Worm (Caenorhabditis elegans): ENCODE data around the gene T05B4.9.
A peak's percentile ranks its signal among the peaks of the same experiment; 100 is the strongest.

T05B4.9 gene

DNA sequence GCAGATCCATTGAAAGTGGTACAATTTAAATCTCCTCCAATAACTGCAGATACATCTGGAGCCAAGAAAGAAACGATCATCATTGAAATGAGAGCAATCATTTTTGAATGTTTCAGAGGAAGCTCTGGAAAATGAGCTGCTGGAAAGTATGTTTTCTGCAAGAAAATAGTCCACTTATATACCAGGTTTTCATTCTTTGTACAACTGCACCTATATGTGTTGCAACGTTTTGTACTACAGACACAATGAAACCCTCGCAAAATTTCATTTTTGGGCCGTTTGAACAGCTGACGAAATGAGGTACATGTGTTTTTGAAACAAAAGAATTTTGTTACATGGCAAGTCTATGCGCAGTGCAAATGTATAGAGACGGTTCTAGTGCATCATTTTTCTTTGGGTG is at the start of gene T05B4.9:
T05B4.9 (minus strand) TSS at position 101 of the 400 bp plus-strand sequence.
- TF ChIP-seq elt-1 (tag; optimal IDR thresholded peaks at IDR 0.05; ENCODE audit: borderline replicate concordance, insufficient read depth) (no peak), flh-1 (GFP tag; optimal IDR thresholded peaks at IDR 0.05) (no peak), drap-1 (GFP tag; optimal IDR thresholded peaks at IDR 0.05) (no peak), mep-1 (tag; optimal IDR thresholded peaks at IDR 0.05) (no peak), snpc-4 (tag; optimal IDR thresholded peaks at IDR 0.05) (no peak), nhr-237 (tag; optimal IDR thresholded peaks at IDR 0.05) (no peak), nhr-76 (tag; optimal IDR thresholded peaks at IDR 0.05) (no peak), lin-32 (GFP tag; optimal IDR thresholded peaks at IDR 0.05) (no peak), pha-4 (tag; optimal IDR thresholded peaks at IDR 0.05) (no peak), mls-2 (tag; optimal IDR thresholded peaks at IDR 0.05) (no peak)

DNA sequence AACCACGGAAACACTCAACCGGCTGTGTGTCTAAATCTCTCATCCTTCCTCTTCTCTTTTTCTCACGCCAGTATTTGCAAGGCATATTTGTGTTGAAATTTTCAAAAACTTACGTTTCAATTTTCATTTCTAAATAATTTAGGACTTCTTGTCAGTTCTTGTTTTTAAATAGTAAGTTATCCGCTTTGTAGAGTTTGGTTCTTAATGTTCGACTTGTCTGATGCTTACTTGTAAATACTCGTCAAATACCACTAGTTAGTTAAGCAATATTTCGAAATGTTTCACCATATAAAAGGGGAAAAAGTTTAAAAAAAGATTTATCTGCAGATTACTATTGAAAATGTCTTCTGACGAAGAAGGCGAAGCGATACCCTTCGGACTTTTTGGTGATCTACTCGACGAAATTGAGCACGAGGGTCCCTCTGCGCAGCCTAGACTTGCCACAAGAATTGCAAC is 46.3 kb upstream of the T05B4.9 start, which contains the start of gene Y45G5AM.3:
Y45G5AM.3 (plus strand) TSS at position 51 of the 456 bp plus-strand sequence.
- TF ChIP-seq M03D4.4 (tag; optimal IDR thresholded peaks at IDR 0.05) (no peak), lsy-2 (tag; optimal IDR thresholded peaks at IDR 0.05) (no peak), zip-8 (tag; optimal IDR thresholded peaks at IDR 0.05) (no peak), ceh-83 (GFP tag; optimal IDR thresholded peaks at IDR 0.05) (no peak), sem-2 (GFP tag; optimal IDR thresholded peaks at IDR 0.05) (no peak), mep-1 (tag; optimal IDR thresholded peaks at IDR 0.05) (no peak), ceh-43 (GFP tag; optimal IDR thresholded peaks at IDR 0.05) (no peak), pha-4 (tag; optimal IDR thresholded peaks at IDR 0.05) (no peak), lin-13 (tag; optimal IDR thresholded peaks at IDR 0.05) (no peak), drap-1 (GFP tag; optimal IDR thresholded peaks at IDR 0.05) (no peak), unc-120 (tag; optimal IDR thresholded peaks at IDR 0.05; ENCODE audit: poor library complexity, severe bottlenecking) (no peak), elt-1 (tag; optimal IDR thresholded peaks at IDR 0.05; ENCODE audit: borderline replicate concordance, insufficient read depth) (no peak), ces-1 (GFP tag; optimal IDR thresholded peaks at IDR 0.05) (no peak), bed-3 (GFP tag; optimal IDR thresholded peaks at IDR 0.05) (no peak), nhr-76 (tag; optimal IDR thresholded peaks at IDR 0.05) (no peak), sptf-1 (tag; optimal IDR thresholded peaks at IDR 0.05) (no peak), ham-2 (GFP tag; optimal IDR thresholded peaks at IDR 0.05) (no peak), mab-5 (tag; optimal IDR thresholded peaks at IDR 0.05) (no peak), unc-39 (tag; optimal IDR thresholded peaks at IDR 0.05) (no peak)

DNA sequence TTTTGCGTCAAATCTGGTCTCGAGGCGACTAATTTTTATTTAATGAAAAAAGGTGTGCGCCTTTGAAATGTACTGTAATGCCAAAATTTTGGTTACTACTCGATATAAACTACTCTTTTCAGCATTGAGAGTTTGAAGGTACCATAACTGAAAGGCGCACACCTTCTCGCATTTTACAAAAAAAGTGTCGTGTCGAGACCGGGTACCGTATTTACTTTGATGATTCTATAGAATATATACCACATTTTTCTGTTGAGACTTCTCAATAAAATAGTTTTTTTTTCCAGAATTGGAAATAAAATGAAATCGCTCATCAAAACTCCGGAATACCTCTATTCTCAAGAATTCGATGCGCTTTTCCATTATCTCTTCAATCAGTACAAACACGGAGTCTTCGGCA is 44.7 kb upstream of the T05B4.9 start, which contains the start of gene Y45G5AM.4:
Y45G5AM.4 (plus strand) TSS at position 301 of the 400 bp plus-strand sequence.
- no peak for TF ChIP-seq tbx-8 (GFP tag; optimal IDR thresholded peaks at IDR 0.05)
- TF ChIP-seq zip-8 (tag; optimal IDR thresholded peaks at IDR 0.05): no peak
- TF ChIP-seq mls-2 (tag; optimal IDR thresholded peaks at IDR 0.05): no peak
- no peak for TF ChIP-seq lsy-2 (tag; optimal IDR thresholded peaks at IDR 0.05)
- no peak for TF ChIP-seq ceh-43 (GFP tag; optimal IDR thresholded peaks at IDR 0.05)
- no peak for TF ChIP-seq hlh-1 (tag; optimal IDR thresholded peaks at IDR 0.05)
- TF ChIP-seq ces-1 (GFP tag; optimal IDR thresholded peaks at IDR 0.05): no peak
- no peak for TF ChIP-seq unc-39 (tag; optimal IDR thresholded peaks at IDR 0.05)
- no peak for TF ChIP-seq M03D4.4 (tag; optimal IDR thresholded peaks at IDR 0.05)
- TF ChIP-seq ceh-83 (GFP tag; optimal IDR thresholded peaks at IDR 0.05): no peak
- no peak for TF ChIP-seq mep-1 (tag; optimal IDR thresholded peaks at IDR 0.05)
- TF ChIP-seq drap-1 (GFP tag; optimal IDR thresholded peaks at IDR 0.05): no peak
- no peak for TF ChIP-seq nhr-76 (tag; optimal IDR thresholded peaks at IDR 0.05)
- TF ChIP-seq pha-4 (tag; optimal IDR thresholded peaks at IDR 0.05): no peak
- no peak for TF ChIP-seq snpc-4 (tag; optimal IDR thresholded peaks at IDR 0.05)
- TF ChIP-seq flh-1 (GFP tag; optimal IDR thresholded peaks at IDR 0.05): no peak
- TF ChIP-seq nhr-28 (tag; optimal IDR thresholded peaks at IDR 0.05): no peak
- TF ChIP-seq sem-2 (GFP tag; optimal IDR thresholded peaks at IDR 0.05): no peak

DNA sequence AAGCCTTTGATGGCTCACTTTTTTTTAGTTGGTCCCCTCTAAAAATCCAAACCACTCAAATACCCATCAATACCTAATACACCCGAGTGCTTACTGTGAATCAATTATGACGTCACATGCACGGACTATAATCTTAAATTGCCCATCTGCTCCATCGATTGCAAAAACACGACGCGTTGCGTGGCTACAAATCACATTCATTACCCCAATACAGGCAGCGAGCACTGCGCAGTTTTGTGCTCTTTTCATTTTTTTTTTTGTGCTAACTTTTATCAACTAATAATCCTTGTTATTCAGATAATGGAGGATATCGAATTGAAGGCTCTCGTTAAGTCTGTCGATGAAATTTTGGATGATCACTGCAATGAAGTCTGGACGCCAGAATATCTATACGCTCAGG is 41.9 kb upstream of the T05B4.9 start, which contains the start of gene Y45G5AM.5:
Y45G5AM.5 (plus strand) TSS at position 301 of the 400 bp plus-strand sequence.
- peak; percentile 64 for TF ChIP-seq zip-8 (tag; optimal IDR thresholded peaks at IDR 0.05)
- no peak for TF ChIP-seq blmp-1 (tag; optimal IDR thresholded peaks at IDR 0.05)
- TF ChIP-seq ztf-11 (tag; optimal IDR thresholded peaks at IDR 0.05): no peak
- no peak for TF ChIP-seq mls-2 (tag; optimal IDR thresholded peaks at IDR 0.05)
- TF ChIP-seq nhr-12 (tag; optimal IDR thresholded peaks at IDR 0.05): no peak

DNA sequence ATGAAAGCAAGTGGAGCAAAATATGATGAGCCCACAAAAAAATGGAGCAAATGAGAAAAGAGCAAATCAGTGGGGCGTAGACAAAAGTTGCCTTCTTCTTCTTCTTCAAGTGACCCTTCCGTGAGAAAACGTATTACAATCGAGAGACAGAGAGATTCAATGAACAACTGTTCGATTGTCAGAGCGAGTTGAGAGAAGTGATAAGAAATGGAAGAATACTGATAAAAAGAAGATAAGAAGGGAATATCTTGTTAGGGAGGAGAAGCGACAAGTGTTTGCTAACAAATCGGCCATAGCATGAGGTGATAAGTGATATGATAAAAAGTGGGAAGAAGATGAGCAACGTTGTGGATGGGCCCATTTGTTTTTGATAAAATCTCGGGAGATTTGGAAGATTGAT is 39.1 kb upstream of the T05B4.9 start:
- peak; percentile 89 for TF ChIP-seq unc-62 (GFP tag; optimal IDR thresholded peaks at IDR 0.05)
- TF ChIP-seq elt-3 (tag; optimal IDR thresholded peaks at IDR 0.05): no peak
- peak; percentile 85 for TF ChIP-seq unc-120 (tag; optimal IDR thresholded peaks at IDR 0.05; ENCODE audit: poor library complexity, severe bottlenecking)
- TF ChIP-seq hlh-1 (tag; optimal IDR thresholded peaks at IDR 0.05): peak; percentile 99
- TF ChIP-seq mep-1 (tag; optimal IDR thresholded peaks at IDR 0.05): no peak
- no peak for TF ChIP-seq ces-1 (GFP tag; optimal IDR thresholded peaks at IDR 0.05)

Data from whole organism, mixed stage, embryonic.